Fruit fly (Drosophila melanogaster): ENCODE results near the gene Mst84B.

dm6 chr3R:7087904-7088303, 25.9 kb downstream of the Mst84B start:
- TF ChIP-seq CG11247 (GFP tag; IDR thresholded peaks at IDR 0.05) = no peak
- no peak for TF ChIP-seq CG3281 (GFP tag; optimal IDR thresholded peaks at IDR 0.05)
- no peak for TF ChIP-seq Sry-β (GFP tag; optimal IDR thresholded peaks at IDR 0.05)
- TF ChIP-seq CG13894 (tag; optimal IDR thresholded peaks at IDR 0.05) = no peak
- no peak for TF ChIP-seq Dfd (GFP tag; optimal IDR thresholded peaks at IDR 0.05)

All from whole organism, embryonic.